Fruit fly (Drosophila melanogaster) whole organism, embryonic: ENCODE measurements around the gene Schip1.

Experiments
- Blimp-1 ChIP-seq: fragments of 200-800 bp; sonication (Bioruptor generic); optimal IDR thresholded peaks from 3 replicates; lab custom pipeline; 2018; ENCODE audit warnings: missing biosample characterization, missing genetic modification characterization, mild to moderate bottlenecking, moderate library complexity, missing genetic modification reagents
- CG18011 ChIP-seq: fragments of 200-800 bp; sonication (Bioruptor generic); optimal IDR thresholded peaks from 2 replicates; lab custom pipeline; 2017; ENCODE audit warnings: missing biosample characterization, missing genetic modification characterization, mild to moderate bottlenecking, moderate library complexity, missing genotype
- CG4820 ChIP-seq: fragments of 200-800 bp; sonication (Bioruptor generic); optimal IDR thresholded peaks from 3 replicates; lab custom pipeline; 2016; ENCODE audit warnings: missing biosample characterization, missing genetic modification characterization
- CG5953 ChIP-seq: fragments of 200-800 bp; sonication (Bioruptor generic); IDR thresholded peaks from 2 replicates; pipeline ENCODE4 v1.3.6; 2022; ENCODE audit warnings: missing biosample characterization, missing genetic modification characterization
- Chrac-16 ChIP-seq: fragments of 200-800 bp; sonication (Bioruptor generic); optimal IDR thresholded peaks from 3 replicates; lab custom pipeline; 2016; ENCODE audit warnings: missing biosample characterization, missing genetic modification characterization
- GATAe ChIP-seq: fragments of 200-800 bp; sonication (Bioruptor generic); conservative IDR thresholded peaks from 2 replicates; pipeline ENCODE4 v1.3.6; 2022; ENCODE audit warnings: missing biosample characterization, missing genetic modification characterization
- Hr51 ChIP-seq, 2 experiments: fragments of 200-800 bp; sonication (Bioruptor generic); optimal IDR thresholded peaks; 2 replicates in 1 of 2; 3 replicates in 1 of 2; lab custom pipeline; 2016 to 2018; ENCODE audit warnings: missing biosample characterization in 2 of 2, missing genetic modification characterization in 2 of 2, mild to moderate bottlenecking in 1 of 2, moderate library complexity in 1 of 2
- MTF-1 ChIP-seq: fragments of 200-800 bp; sonication (Bioruptor generic); optimal IDR thresholded peaks from 2 replicates; lab custom pipeline; 2018; ENCODE audit warnings: missing biosample characterization, mild to moderate bottlenecking, missing genetic modification characterization, borderline replicate concordance
- YL-1 ChIP-seq: fragments of 200-800 bp; sonication (Bioruptor generic); optimal IDR thresholded peaks from 3 replicates; lab custom pipeline; 2017; ENCODE audit warnings: missing biosample characterization, mild to moderate bottlenecking, missing genetic modification characterization
- crc ChIP-seq: fragments of 200-800 bp; sonication (Bioruptor generic); optimal IDR thresholded peaks from 2 replicates; lab custom pipeline; 2016; ENCODE audit warnings: missing biosample characterization, missing genetic modification characterization
- lbe ChIP-seq: fragments of 200-800 bp; sonication (Bioruptor generic); optimal IDR thresholded peaks from 2 replicates; lab custom pipeline; 2016; ENCODE audit warnings: missing biosample characterization, mild to moderate bottlenecking, missing genetic modification characterization

- TF ChIP-seq MTF-1 (GFP tag; lab: Kevin White, UChicago) (no peak), crc (GFP tag; lab: Kevin White, UChicago) (no peak), GATAe (GFP tag; lab: Robert Waterston, UW) (no peak), CG4820 (no peak), CG5953 (no peak), Blimp-1 (GFP tag; lab: Kevin White, UChicago) (no peak), lbe (GFP tag; lab: Kevin White, UChicago) (no peak), CG18011 (no peak), YL-1 (GFP tag; lab: Kevin White, UChicago) (no peak), Hr51 (GFP tag; optimal IDR thresholded peaks at IDR 0.05; lab: Kevin White, UChicago) (no peak), Chrac-16 (GFP tag; lab: Kevin White, UChicago) (no peak)
Observed at dm6 chr2L:10327790-10328189, 3.1 kb downstream of the Schip1 start, which contains the start of gene RnrL.
